Worm (Caenorhabditis elegans) whole organism, L4 larva: ENCODE results near the gene dph-2.
A peak's percentile ranks its signal among the peaks of the same experiment; 100 is the strongest.

Experiments
- R02D3.7 ChIP-seq: fragments of 150-350 bp; sonication (generic microtip); optimal IDR thresholded peaks from 3 replicates; lab custom pipeline; 2014; ENCODE audit warnings: missing biosample characterization, missing genetic modification characterization
- Y105C5A.15 ChIP-seq: fragments of 200-800 bp; sonication (Bioruptor generic); IDR thresholded peaks from 2 replicates; pipeline ENCODE4 v1.3.6; 2022; ENCODE audit warnings: missing genetic modification characterization, missing compliant biosample characterization
- Y48G9A.11 ChIP-seq: fragments of 200-800 bp; sonication (Bioruptor generic); IDR thresholded peaks from 2 replicates; pipeline ENCODE4 v1.3.6; 2022; ENCODE audit warnings: missing genetic modification reagents, missing genetic modification characterization, missing compliant biosample characterization
- aha-1 ChIP-seq: fragments of 150-350 bp; peaks from one replicate; lab custom pipeline; 2014; ENCODE audit warnings: missing biosample characterization, missing genetic modification characterization
- ama-1 ChIP-seq: fragments of 150-350 bp; optimal IDR thresholded peaks from 2 replicates; lab custom pipeline; 2014; ENCODE audit warnings: inconsistent platforms, mixed read lengths
- cey-2 ChIP-seq: sonication (generic microtip); optimal IDR thresholded peaks from 3 replicates; lab custom pipeline; 2017; ENCODE audit warnings: missing genetic modification characterization, mild to moderate bottlenecking, missing compliant biosample characterization, antibody characterized with exemption, borderline replicate concordance; ENCODE audit not compliant: insufficient read depth
- daf-8 ChIP-seq: fragments of 200-800 bp; sonication (Bioruptor generic); IDR thresholded peaks from 2 replicates; pipeline ENCODE4 v1.3.6; 2022; ENCODE audit warnings: missing genetic modification characterization, missing compliant biosample characterization
- dmd-6 ChIP-seq: fragments of 200-800 bp; sonication (Bioruptor generic); IDR thresholded peaks from 2 replicates; pipeline ENCODE4 v1.3.6; 2022; ENCODE audit warnings: missing genetic modification reagents, missing genetic modification characterization, missing compliant biosample characterization
- dve-1 ChIP-seq: sonication (generic microtip); optimal IDR thresholded peaks from 2 replicates; lab custom pipeline; 2017; ENCODE audit warnings: antibody characterized with exemption, mild to moderate bottlenecking, missing genetic modification characterization, missing compliant biosample characterization; ENCODE audit not compliant: insufficient read depth
- egl-27 ChIP-seq: sonication (generic microtip); optimal IDR thresholded peaks from 3 replicates; lab custom pipeline; 2017; ENCODE audit warnings: missing biosample characterization, missing genetic modification reagents, missing genetic modification characterization
- egl-43 ChIP-seq: fragments of 200-800 bp; sonication (Bioruptor generic); IDR thresholded peaks from 2 replicates; pipeline ENCODE4 v1.3.6; 2022; ENCODE audit warnings: missing genetic modification reagents, missing genetic modification characterization, missing compliant biosample characterization
- fkh-10 ChIP-seq: fragments of 150-350 bp; optimal IDR thresholded peaks from 2 replicates; lab custom pipeline; 2014; ENCODE audit warnings: missing biosample characterization, missing genetic modification reagents, missing genetic modification characterization
- fos-1 ChIP-seq: fragments of 150-350 bp; optimal IDR thresholded peaks from 2 replicates; lab custom pipeline; 2014; ENCODE audit warnings: missing biosample characterization, missing genetic modification characterization
- gei-8 ChIP-seq: fragments of 200-800 bp; sonication (Bioruptor generic); optimal IDR thresholded peaks from 2 replicates; lab custom pipeline; 2018; ENCODE audit warnings: mild to moderate bottlenecking, missing genetic modification characterization, missing compliant biosample characterization
- hif-1 ChIP-seq, 2 experiments: sonication (generic microtip); optimal IDR thresholded peaks; 2 replicates each; lab custom pipeline; 2016 to 2017; ENCODE audit warnings: missing compliant biosample characterization in 2 of 2, missing genetic modification characterization in 2 of 2, missing genetic modification reagents in 2 of 2, missing genotype in 2 of 2, mild to moderate bottlenecking in 1 of 2
- hlh-30 ChIP-seq: sonication (generic microtip); optimal IDR thresholded peaks from 2 replicates; lab custom pipeline; 2017; ENCODE audit warnings: antibody characterized with exemption, mild to moderate bottlenecking, missing genetic modification characterization, missing compliant biosample characterization; ENCODE audit not compliant: insufficient read depth
- lin-29 ChIP-seq: fragments of 200-800 bp; sonication (Bioruptor generic); IDR thresholded peaks from 2 replicates; pipeline ENCODE4 v1.3.6; 2022; ENCODE audit warnings: missing genetic modification reagents, missing genetic modification characterization, missing compliant biosample characterization
- madf-5 ChIP-seq, 2 experiments: fragments of 200-800 bp; sonication (Bioruptor generic); IDR thresholded peaks; 2 replicates each; pipeline ENCODE4 v1.3.6; 2022; ENCODE audit warnings: missing compliant biosample characterization in 2 of 2, missing genetic modification characterization in 2 of 2
- madf-9 ChIP-seq: fragments of 200-800 bp; sonication (Bioruptor generic); conservative IDR thresholded peaks from 2 replicates; pipeline ENCODE4 v1.3.6; 2022; ENCODE audit warnings: missing genetic modification reagents, missing genetic modification characterization, missing compliant biosample characterization
- mes-2 ChIP-seq: sonication (generic microtip); optimal IDR thresholded peaks from 2 replicates; lab custom pipeline; 2016; ENCODE audit warnings: missing genotype, mild to moderate bottlenecking, missing genetic modification characterization, missing compliant biosample characterization; ENCODE audit not compliant: poor library complexity, severe bottlenecking
- mxl-2 ChIP-seq: fragments of 200-800 bp; sonication (Bioruptor generic); conservative IDR thresholded peaks from 2 replicates; pipeline ENCODE4 v1.3.6; 2022; ENCODE audit warnings: missing genetic modification reagents, missing genetic modification characterization, missing compliant biosample characterization
- nhr-102 ChIP-seq: sonication (generic microtip); optimal IDR thresholded peaks from 2 replicates; lab custom pipeline; 2016; ENCODE audit warnings: mild to moderate bottlenecking, missing genetic modification characterization, moderate library complexity, missing compliant biosample characterization
- nhr-11 ChIP-seq: fragments of 150-350 bp; optimal IDR thresholded peaks from 2 replicates; lab custom pipeline; 2014; ENCODE audit warnings: missing biosample characterization, missing genetic modification characterization
- nhr-111 ChIP-seq: fragments of 200-800 bp; sonication (Bioruptor generic); optimal IDR thresholded peaks from 2 replicates; lab custom pipeline; 2018; ENCODE audit warnings: mild to moderate bottlenecking, missing genetic modification characterization, missing compliant biosample characterization
- nhr-28 ChIP-seq: fragments of 150-350 bp; optimal IDR thresholded peaks from 2 replicates; lab custom pipeline; 2014; ENCODE audit warnings: missing biosample characterization, missing genetic modification characterization
- nhr-42 ChIP-seq: fragments of 200-800 bp; sonication (Bioruptor generic); IDR thresholded peaks from 2 replicates; pipeline ENCODE4 v1.3.6; 2022; ENCODE audit warnings: missing genetic modification characterization, missing compliant biosample characterization
- nhr-6 ChIP-seq: fragments of 150-350 bp; optimal IDR thresholded peaks from 2 replicates; lab custom pipeline; 2014; ENCODE audit warnings: missing biosample characterization, missing genetic modification characterization
- pqm-1 ChIP-seq: sonication (generic microtip); optimal IDR thresholded peaks from 2 replicates; lab custom pipeline; 2017; ENCODE audit warnings: missing biosample characterization, missing genetic modification characterization
- rbr-2 ChIP-seq: sonication (generic microtip); optimal IDR thresholded peaks from 2 replicates; lab custom pipeline; 2016; ENCODE audit warnings: missing genotype, missing genetic modification characterization, missing compliant biosample characterization
- set-16 ChIP-seq: fragments of 200-800 bp; sonication (Bioruptor generic); IDR thresholded peaks from 2 replicates; pipeline ENCODE4 v1.3.6; 2022; ENCODE audit warnings: missing genetic modification reagents, missing genetic modification characterization, missing compliant biosample characterization
- spr-3 ChIP-seq: fragments of 200-800 bp; sonication (Bioruptor generic); optimal IDR thresholded peaks from 2 replicates; lab custom pipeline; 2018; ENCODE audit warnings: mild to moderate bottlenecking, missing genetic modification characterization, missing compliant biosample characterization
- tra-1 ChIP-seq: fragments of 200-800 bp; sonication (Bioruptor generic); IDR thresholded peaks from 2 replicates; pipeline ENCODE4 v1.3.6; 2022; ENCODE audit warnings: missing genetic modification reagents, missing genetic modification characterization, missing compliant biosample characterization
- unc-130 ChIP-seq: sonication (generic microtip); optimal IDR thresholded peaks from 2 replicates; lab custom pipeline; 2016; ENCODE audit warnings: missing genetic modification reagents, missing genetic modification characterization, missing compliant biosample characterization
- unc-62 ChIP-seq, 3 experiments: fragments of 150-350 bp in 1 of 3; sonication (generic microtip); optimal IDR thresholded peaks in 2 of 3; peaks in 1 of 3; 1 replicate in 1 of 3; 2 replicates in 2 of 3; lab custom pipeline; 2014 to 2017; ENCODE audit warnings: missing biosample characterization in 3 of 3, missing genetic modification characterization in 3 of 3, missing genetic modification reagents in 3 of 3, missing genotype in 1 of 3
- vab-7 ChIP-seq: fragments of 200-800 bp; sonication (Bioruptor generic); IDR thresholded peaks from 2 replicates; pipeline ENCODE4 v1.3.6; 2022; ENCODE audit warnings: missing genetic modification reagents, missing genetic modification characterization, missing compliant biosample characterization
- zfp-3 ChIP-seq: fragments of 200-800 bp; sonication (Bioruptor generic); conservative IDR thresholded peaks from 2 replicates; pipeline ENCODE4 v1.3.6; 2022; ENCODE audit warnings: missing genetic modification reagents, missing genetic modification characterization, missing compliant biosample characterization

The dph-2 gene

DNA sequence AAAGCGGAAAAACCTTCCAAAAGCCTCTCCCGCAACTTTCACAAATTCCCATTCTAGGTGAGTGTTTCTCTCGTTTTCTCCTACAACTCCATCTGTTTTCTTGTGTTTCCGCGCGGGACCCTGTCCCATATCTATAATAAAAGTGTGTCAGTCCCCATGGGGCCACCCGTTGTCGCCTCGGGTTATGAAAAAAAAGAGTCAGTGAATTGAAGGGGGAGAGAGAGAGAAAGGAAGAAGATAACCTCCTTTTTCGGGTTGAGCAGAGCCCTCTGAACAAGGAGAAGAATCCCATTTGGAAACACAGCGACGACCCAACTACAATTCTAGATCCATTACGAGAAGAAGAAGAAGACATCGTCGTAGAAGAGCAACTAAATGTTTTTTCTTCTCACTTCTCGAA is 3.0 kb upstream of the dph-2 start, which contains the start of gene C09G5.13:
Gene C09G5.13 (plus strand): TSS at position 301 of the 400 bp plus-strand sequence.
- TF ChIP-seq unc-62 (GFP tag; optimal IDR thresholded peaks at IDR 0.05 in 1 of 2; lab: Kevin White, UChicago) (peak in 1 of 2 experiments; percentile 22), unc-62 (tag; optimal IDR thresholded peaks at IDR 0.05; lab: Kevin White, UChicago) (no peak), nhr-102 (tag; lab: Kevin White, UChicago) (no peak)

DNA sequence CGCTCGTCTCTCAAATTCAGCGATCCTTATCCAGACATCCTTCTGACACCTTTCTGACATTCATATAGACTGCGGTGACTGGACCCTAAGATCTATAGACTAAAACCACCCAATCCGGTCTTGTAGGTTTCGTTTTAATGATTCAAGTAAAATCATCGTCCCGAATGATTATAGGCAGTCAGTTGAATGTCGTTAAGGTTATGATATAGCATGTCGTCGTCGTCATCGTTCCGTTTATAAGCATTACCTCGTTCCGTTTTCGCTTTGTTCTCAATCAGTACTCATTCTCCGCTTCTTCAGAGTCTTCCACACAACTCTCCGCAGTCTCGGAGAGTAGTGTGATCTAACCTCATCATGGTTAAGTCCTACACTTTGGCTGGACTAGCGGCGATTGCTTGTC is 5.4 kb downstream of the dph-2 start, which contains the start of gene bli-1:
Gene bli-1 (plus strand): TSS at position 301 of the 400 bp plus-strand sequence.
- peak; percentile 29 for TF ChIP-seq aha-1 (tag; lab: Kevin White, UChicago)
- TF ChIP-seq lin-29: no peak
- no peak for TF ChIP-seq zfp-3 (GFP tag; lab: Robert Waterston, UW)
- no peak for TF ChIP-seq unc-130
- no peak for TF ChIP-seq dve-1
- no peak for TF ChIP-seq mes-2
- no peak for TF ChIP-seq nhr-28 (tag; lab: Kevin White, UChicago)
- peak in 1 of 2 experiments; percentile 23 for TF ChIP-seq unc-62 (GFP tag; optimal IDR thresholded peaks at IDR 0.05 in 1 of 2; lab: Kevin White, UChicago)
- TF ChIP-seq unc-62 (tag; optimal IDR thresholded peaks at IDR 0.05; lab: Kevin White, UChicago): no peak
- TF ChIP-seq madf-9 (GFP tag; lab: Robert Waterston, UW): no peak
- TF ChIP-seq, all 104 proteins: peak for 2

DNA sequence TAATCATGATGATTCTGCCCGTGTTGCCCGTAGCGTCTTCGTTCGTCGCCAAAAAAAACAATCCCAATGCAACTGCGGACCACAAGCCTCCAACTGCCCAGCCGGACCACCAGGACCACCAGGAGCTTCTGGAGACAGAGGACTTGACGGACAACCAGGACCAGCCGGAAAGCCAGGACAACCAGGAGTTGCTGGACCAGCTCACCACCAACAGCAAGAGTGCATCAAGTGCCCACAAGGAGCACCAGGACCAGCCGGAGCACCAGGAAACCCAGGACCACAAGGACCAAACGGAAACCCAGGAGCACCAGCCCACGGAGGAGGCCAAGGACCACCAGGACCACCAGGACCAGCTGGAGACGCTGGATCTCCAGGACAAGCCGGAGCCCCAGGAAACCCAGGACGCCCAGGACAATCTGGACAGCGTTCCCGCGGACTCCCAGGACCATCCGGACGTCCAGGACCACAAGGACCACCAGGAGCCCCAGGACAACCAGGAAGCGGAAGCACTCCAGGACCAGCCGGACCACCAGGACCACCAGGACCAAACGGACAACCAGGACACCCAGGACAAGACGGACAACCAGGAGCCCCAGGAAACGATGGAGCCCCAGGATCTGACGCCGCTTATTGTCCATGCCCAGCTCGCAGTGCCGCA is 6.5 kb downstream of the dph-2 start:
- TF ChIP-seq egl-43 (peak; percentile 14; the same call in 1 of the 2 replicates), Y105C5A.15 (GFP tag; lab: Robert Waterston, UW) (no peak), daf-8 (GFP tag; lab: Robert Waterston, UW) (0 out of 2 replicates have a peak, but pooled peaks have one; percentile 30), tra-1 (0 out of 2 replicates have a peak, but pooled peaks have one; percentile 5), set-16 (GFP tag; lab: Robert Waterston, UW) (peak; percentile 99), madf-9 (GFP tag; lab: Robert Waterston, UW) (peak; percentile 5; the same call in 1 of the 2 replicates), hif-1 (tag; optimal IDR thresholded peaks at IDR 0.05; lab: Kevin White, UChicago) (no peak), madf-5 (GFP tag; IDR thresholded peaks at IDR 0.05; lab: Robert Waterston, UW) (0 out of 4 replicates have a peak, but pooled peaks of 1 of the 2 experiments have one; percentile 73), spr-3 (GFP tag; lab: Kevin White, UChicago) (peak; percentile 31), fos-1 (tag; lab: Kevin White, UChicago) (no peak), unc-130 (no peak)

DNA sequence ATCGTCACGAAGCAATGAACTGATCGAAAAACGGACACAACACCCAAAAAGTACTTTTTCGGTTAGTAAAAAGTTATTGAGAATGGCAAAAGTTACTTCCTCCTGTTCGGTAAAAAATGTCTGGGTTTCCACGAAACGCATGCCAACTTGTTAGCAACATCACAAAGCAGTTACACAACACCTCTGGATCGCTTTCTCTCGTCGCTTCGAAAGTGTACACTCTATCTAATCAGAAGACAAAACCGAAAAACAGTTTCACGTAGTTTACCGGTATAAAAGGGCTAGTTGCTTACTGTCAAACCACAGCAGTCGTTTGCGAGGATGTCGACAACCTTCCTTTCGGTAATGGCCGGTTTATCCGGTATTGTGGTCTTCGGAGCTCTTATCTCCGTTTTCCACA is 7.2 kb downstream of the dph-2 start, which contains the start of gene col-80:
Gene col-80 (plus strand): TSS at position 301 of the 400 bp plus-strand sequence.
- TF ChIP-seq dmd-6 (GFP tag; lab: Robert Waterston, UW) (0 out of 2 replicates have a peak, but pooled peaks have one; percentile 17), spr-3 (GFP tag; lab: Kevin White, UChicago) (no peak), ama-1 (lab: Kevin White, UChicago) (no peak), egl-27 (tag; lab: Kevin White, UChicago) (no peak), pqm-1 (tag; lab: Kevin White, UChicago) (no peak), madf-5 (GFP tag; IDR thresholded peaks at IDR 0.05; lab: Robert Waterston, UW) (0 out of 4 replicates have a peak, but pooled peaks of 1 of the 2 experiments have one; percentile 49), gei-8 (no peak), unc-62 (GFP tag; optimal IDR thresholded peaks at IDR 0.05 in 1 of 2; lab: Kevin White, UChicago) (peak in 1 of 2 experiments; percentile 41), unc-62 (tag; optimal IDR thresholded peaks at IDR 0.05; lab: Kevin White, UChicago) (no peak), R02D3.7 (tag; lab: Kevin White, UChicago) (no peak), madf-9 (GFP tag; lab: Robert Waterston, UW) (no peak), nhr-28 (tag; lab: Kevin White, UChicago) (no peak), mes-2 (no peak), Y105C5A.15 (GFP tag; lab: Robert Waterston, UW) (no peak)

DNA sequence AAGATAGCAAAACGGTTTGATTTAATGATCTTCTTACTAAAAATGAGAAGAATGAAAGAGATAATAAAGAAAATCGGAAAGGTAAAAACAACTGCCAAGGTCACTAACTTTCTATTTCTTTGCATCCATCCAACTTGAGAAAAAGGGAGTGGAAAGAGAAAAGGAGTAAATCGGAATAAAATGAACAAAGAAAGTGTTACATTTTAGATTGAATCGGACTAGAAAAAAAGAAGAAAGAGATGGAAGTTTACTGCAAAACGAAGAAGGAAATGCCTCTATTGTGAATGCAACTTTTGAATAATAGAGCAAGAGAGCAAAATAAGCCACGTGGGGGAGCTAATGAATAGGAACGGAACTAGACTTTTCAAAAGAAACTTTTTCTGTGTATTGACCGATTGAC is 8.1 kb downstream of the dph-2 start:
- TF ChIP-seq hlh-30 (tag; lab: Kevin White, UChicago) (no peak), R02D3.7 (tag; lab: Kevin White, UChicago) (no peak), vab-7 (no peak), dve-1 (peak; percentile 19), nhr-102 (tag; lab: Kevin White, UChicago) (no peak), Y48G9A.11 (no peak), unc-130 (no peak), aha-1 (tag; lab: Kevin White, UChicago) (peak; percentile 73), set-16 (GFP tag; lab: Robert Waterston, UW) (no peak), mes-2 (no peak), nhr-111 (GFP tag; lab: Kevin White, UChicago) (no peak), nhr-42 (GFP tag; lab: Robert Waterston, UW) (no peak), fkh-10 (peak; percentile 70), rbr-2 (tag; lab: Kevin White, UChicago) (no peak), nhr-6 (tag; lab: Kevin White, UChicago) (no peak), Y105C5A.15 (GFP tag; lab: Robert Waterston, UW) (no peak), nhr-11 (no peak), mxl-2 (GFP tag; lab: Robert Waterston, UW) (no peak), cey-2 (tag; lab: Kevin White, UChicago) (no peak), egl-43 (no peak), unc-62 (GFP tag; optimal IDR thresholded peaks at IDR 0.05 in 1 of 2; lab: Kevin White, UChicago) (peak in 1 of 2 experiments; percentile 88), unc-62 (tag; optimal IDR thresholded peaks at IDR 0.05; lab: Kevin White, UChicago) (no peak)
